Fruit fly (Drosophila melanogaster) whole organism, embryonic: ENCODE results near the gene Wwox.

Source experiments
- Atf-2 ChIP-seq: fragments of 200-800 bp; sonication (Bioruptor generic); optimal IDR thresholded peaks from 2 replicates; lab custom pipeline; 2016; ENCODE audit warnings: missing biosample characterization, missing genetic modification characterization
- BEAF-32 ChIP-seq: fragments of 200-800 bp; sonication (Bioruptor generic); optimal IDR thresholded peaks from 3 replicates; lab custom pipeline; 2017; ENCODE audit warnings: missing biosample characterization, missing genetic modification characterization, mild to moderate bottlenecking, moderate library complexity, missing genetic modification reagents
- CG10147 ChIP-seq: fragments of 200-800 bp; sonication (Bioruptor generic); optimal IDR thresholded peaks from 2 replicates; lab custom pipeline; 2019; ENCODE audit warnings: missing biosample characterization, mild to moderate bottlenecking, missing genetic modification characterization, moderate library complexity
- CG10366 ChIP-seq: fragments of 200-800 bp; sonication (Bioruptor generic); IDR thresholded peaks from 2 replicates; pipeline ENCODE4 v1.3.6; 2022; ENCODE audit warnings: missing biosample characterization, missing genetic modification characterization
- CG10959 ChIP-seq: fragments of 200-800 bp; sonication (Bioruptor generic); IDR thresholded peaks from 2 replicates; pipeline ENCODE4 v1.3.6; 2022; ENCODE audit warnings: missing biosample characterization, missing genetic modification characterization
- CG11723 ChIP-seq: fragments of 200-800 bp; sonication (Bioruptor generic); optimal IDR thresholded peaks from 2 replicates; lab custom pipeline; 2017; ENCODE audit warnings: missing biosample characterization, mild to moderate bottlenecking, missing genetic modification characterization
- CG12071 ChIP-seq: fragments of 200-800 bp; sonication (Bioruptor generic); optimal IDR thresholded peaks from 3 replicates; lab custom pipeline; 2018; ENCODE audit warnings: missing biosample characterization, mild to moderate bottlenecking, missing genetic modification characterization
- CG12219 ChIP-seq: fragments of 200-800 bp; sonication (Bioruptor generic); optimal IDR thresholded peaks from 3 replicates; lab custom pipeline; 2018; ENCODE audit warnings: missing biosample characterization, mild to moderate bottlenecking, missing genetic modification characterization
- CG12299 ChIP-seq: fragments of 200-800 bp; sonication (Bioruptor generic); optimal IDR thresholded peaks from 2 replicates; lab custom pipeline; 2018; ENCODE audit warnings: missing biosample characterization, mild to moderate bottlenecking, missing genetic modification characterization
- CG14014 ChIP-seq: fragments of 200-800 bp; sonication (Bioruptor generic); IDR thresholded peaks from 2 replicates; pipeline ENCODE4 v1.3.6; 2022; ENCODE audit warnings: missing biosample characterization, missing genetic modification characterization
- CG14710 ChIP-seq: fragments of 200-800 bp; sonication (Bioruptor generic); optimal IDR thresholded peaks from 3 replicates; lab custom pipeline; 2019; ENCODE audit warnings: missing biosample characterization, mild to moderate bottlenecking, missing genetic modification characterization, moderate library complexity
- CG15601 ChIP-seq: fragments of 200-800 bp; sonication (Bioruptor generic); optimal IDR thresholded peaks from 3 replicates; lab custom pipeline; 2019; ENCODE audit warnings: missing biosample characterization, mild to moderate bottlenecking, missing genetic modification characterization, moderate library complexity
- CG1647 ChIP-seq: fragments of 200-800 bp; sonication (Bioruptor generic); optimal IDR thresholded peaks from 3 replicates; lab custom pipeline; 2016; ENCODE audit warnings: missing biosample characterization, missing genetic modification characterization
- CG17912 ChIP-seq: fragments of 200-800 bp; sonication (Bioruptor generic); optimal IDR thresholded peaks from 2 replicates; lab custom pipeline; 2018; ENCODE audit warnings: missing biosample characterization, mild to moderate bottlenecking, missing genetic modification characterization
- CG32532 ChIP-seq: fragments of 200-800 bp; sonication (Bioruptor generic); IDR thresholded peaks from 2 replicates; pipeline ENCODE4 v1.3.6; 2022; ENCODE audit warnings: missing biosample characterization, missing genetic modification characterization
- CG3281 ChIP-seq: fragments of 200-800 bp; sonication (Bioruptor generic); optimal IDR thresholded peaks from 3 replicates; lab custom pipeline; 2017; ENCODE audit warnings: missing biosample characterization, mild to moderate bottlenecking, missing genetic modification characterization
- CG34422 ChIP-seq: fragments of 200-800 bp; sonication (Bioruptor generic); IDR thresholded peaks from 3 replicates; pipeline ENCODE4 v1.3.6; 2022; ENCODE audit warnings: missing biosample characterization, missing genetic modification characterization
- CG3847 ChIP-seq: fragments of 200-800 bp; sonication (Bioruptor generic); IDR thresholded peaks from 2 replicates; pipeline ENCODE4 v1.3.6; 2022; ENCODE audit warnings: missing biosample characterization, missing genetic modification characterization
- CG43689 ChIP-seq: fragments of 200-800 bp; sonication (Bioruptor generic); IDR thresholded peaks from 2 replicates; pipeline ENCODE4 v1.3.6; 2022; ENCODE audit warnings: missing biosample characterization, missing genetic modification characterization
- CG8924 ChIP-seq: fragments of 200-800 bp; optimal IDR thresholded peaks from 3 replicates; lab custom pipeline; 2019; ENCODE audit warnings: missing biosample characterization, mild to moderate bottlenecking, missing genetic modification characterization, moderate library complexity
- CG9932 ChIP-seq: fragments of 200-800 bp; sonication (Bioruptor generic); IDR thresholded peaks from 2 replicates; pipeline ENCODE4 v1.3.6; 2022; ENCODE audit warnings: missing biosample characterization, missing genetic modification characterization
- CoRest ChIP-seq: fragments of 200-800 bp; sonication (Bioruptor generic); optimal IDR thresholded peaks from 3 replicates; lab custom pipeline; 2018; ENCODE audit warnings: missing biosample characterization, mild to moderate bottlenecking, missing genetic modification characterization, moderate library complexity
- Dad ChIP-seq: fragments of 200-800 bp; sonication (Bioruptor generic); optimal IDR thresholded peaks from 3 replicates; lab custom pipeline; 2016; ENCODE audit warnings: missing biosample characterization, missing genetic modification characterization
- Dll ChIP-seq: fragments of 200-800 bp; sonication (Bioruptor generic); IDR thresholded peaks from 4 replicates; pipeline ENCODE4 v1.3.6; 2022; ENCODE audit warnings: missing biosample characterization, missing genetic modification characterization; ENCODE audit not compliant: partially characterized antibody
- ERR ChIP-seq: fragments of 200-800 bp; sonication (Bioruptor generic); optimal IDR thresholded peaks from 2 replicates; lab custom pipeline; 2016; ENCODE audit warnings: missing biosample characterization, missing genetic modification characterization
- GATAe ChIP-seq: fragments of 200-800 bp; sonication (Bioruptor generic); conservative IDR thresholded peaks from 2 replicates; pipeline ENCODE4 v1.3.6; 2022; ENCODE audit warnings: missing biosample characterization, missing genetic modification characterization
- Hmr ChIP-seq: fragments of 200-800 bp; sonication (Bioruptor generic); optimal IDR thresholded peaks from 3 replicates; lab custom pipeline; 2017; ENCODE audit warnings: mild to moderate bottlenecking, missing biosample characterization, missing genetic modification reagents, missing genetic modification characterization
- Med ChIP-seq: fragments of 200-800 bp; sonication (Bioruptor generic); peaks from one replicate; lab custom pipeline; 2016; ENCODE audit warnings: missing biosample characterization, missing genetic modification characterization, mild to moderate bottlenecking, inconsistent platforms, moderate library complexity
- Meics ChIP-seq: fragments of 200-800 bp; sonication (Bioruptor generic); optimal IDR thresholded peaks from 2 replicates; lab custom pipeline; 2017; ENCODE audit warnings: missing biosample characterization, mild to moderate bottlenecking, missing genetic modification characterization
- NfI ChIP-seq: fragments of 200-800 bp; sonication (Bioruptor generic); optimal IDR thresholded peaks from 3 replicates; lab custom pipeline; 2018; ENCODE audit warnings: missing biosample characterization, mild to moderate bottlenecking, missing genetic modification characterization, moderate library complexity
- Poxn ChIP-seq: fragments of 200-800 bp; sonication (Bioruptor generic); IDR thresholded peaks from 2 replicates; pipeline ENCODE4 v1.3.6; 2022; ENCODE audit warnings: missing biosample characterization, missing genetic modification characterization
- Rfx ChIP-seq: fragments of 200-800 bp; sonication (Bioruptor generic); IDR thresholded peaks from 2 replicates; pipeline ENCODE4 v1.3.6; 2022; ENCODE audit warnings: missing biosample characterization, missing genetic modification characterization
- Spps ChIP-seq: fragments of 200-800 bp; sonication (Bioruptor generic); optimal IDR thresholded peaks from 2 replicates; lab custom pipeline; 2018; ENCODE audit warnings: missing biosample characterization, mild to moderate bottlenecking, missing genetic modification characterization
- Xrp1 ChIP-seq: fragments of 200-800 bp; sonication (Bioruptor generic); IDR thresholded peaks from 2 replicates; pipeline ENCODE4 v1.3.6; 2022; ENCODE audit warnings: missing biosample characterization, missing genetic modification characterization
- bcd ChIP-seq: fragments of 200-800 bp; sonication (Bioruptor generic); optimal IDR thresholded peaks from 2 replicates; lab custom pipeline; 2017; ENCODE audit warnings: missing biosample characterization, mild to moderate bottlenecking, missing genetic modification characterization
- chinmo ChIP-seq: fragments of 200-800 bp; sonication (Bioruptor generic); IDR thresholded peaks from 4 replicates; pipeline ENCODE4 v1.3.6; 2022; ENCODE audit warnings: missing biosample characterization, missing genetic modification characterization; ENCODE audit not compliant: partially characterized antibody
- crc ChIP-seq: fragments of 200-800 bp; sonication (Bioruptor generic); optimal IDR thresholded peaks from 2 replicates; lab custom pipeline; 2016; ENCODE audit warnings: missing biosample characterization, missing genetic modification characterization
- dpn ChIP-seq, 2 experiments: fragments of 200-800 bp; sonication (Bioruptor generic); optimal IDR thresholded peaks; 3 replicates each; lab custom pipeline; 2016; ENCODE audit warnings: missing biosample characterization in 2 of 2, missing genetic modification characterization in 2 of 2
- fd96Cb ChIP-seq: fragments of 200-800 bp; sonication (Bioruptor generic); optimal IDR thresholded peaks from 2 replicates; lab custom pipeline; 2018; ENCODE audit warnings: missing biosample characterization, mild to moderate bottlenecking, missing genetic modification characterization, moderate library complexity
- gem ChIP-seq: fragments of 200-800 bp; sonication (Bioruptor generic); optimal IDR thresholded peaks from 2 replicates; lab custom pipeline; 2019; ENCODE audit warnings: missing biosample characterization, mild to moderate bottlenecking, missing genetic modification characterization, moderate library complexity
- h ChIP-seq: fragments of >200 bp; optimal IDR thresholded peaks from 2 replicates; lab custom pipeline; 2017
- kah ChIP-seq: fragments of 200-800 bp; sonication (Bioruptor generic); optimal IDR thresholded peaks from 2 replicates; lab custom pipeline; 2018; ENCODE audit warnings: missing biosample characterization, mild to moderate bottlenecking, missing genetic modification characterization
- lab ChIP-seq: fragments of 200-800 bp; sonication (Bioruptor generic); optimal IDR thresholded peaks from 3 replicates; lab custom pipeline; 2017; ENCODE audit warnings: missing biosample characterization, missing genetic modification characterization, mild to moderate bottlenecking, moderate library complexity, missing genetic modification reagents
- maf-S ChIP-seq: fragments of 200-800 bp; sonication (Bioruptor generic); optimal IDR thresholded peaks from 2 replicates; lab custom pipeline; 2016; ENCODE audit warnings: missing biosample characterization, missing genetic modification characterization
- onecut ChIP-seq: fragments of 200-800 bp; sonication (Bioruptor generic); IDR thresholded peaks from 2 replicates; pipeline ENCODE4 v1.3.6; 2022; ENCODE audit warnings: missing biosample characterization, missing genetic modification characterization
- pnt ChIP-seq: fragments of 200-800 bp; sonication (Bioruptor generic); optimal IDR thresholded peaks from 3 replicates; lab custom pipeline; 2016; ENCODE audit warnings: missing biosample characterization, missing genetic modification characterization
- scrt ChIP-seq: fragments of 200-800 bp; sonication (Bioruptor generic); optimal IDR thresholded peaks from 2 replicates; lab custom pipeline; 2018; ENCODE audit warnings: missing biosample characterization, mild to moderate bottlenecking, missing genetic modification characterization, moderate library complexity
- sd ChIP-seq: fragments of 200-800 bp; sonication (Bioruptor generic); optimal IDR thresholded peaks from 3 replicates; lab custom pipeline; 2018; ENCODE audit warnings: missing biosample characterization, mild to moderate bottlenecking, missing genetic modification characterization, moderate library complexity
- sim ChIP-seq: fragments of 200-800 bp; sonication (Bioruptor generic); IDR thresholded peaks from 2 replicates; pipeline ENCODE4 v1.3.6; 2022; ENCODE audit warnings: missing biosample characterization, missing genetic modification characterization
- sqz ChIP-seq: fragments of 200-800 bp; sonication (Bioruptor generic); optimal IDR thresholded peaks from 3 replicates; lab custom pipeline; 2018; ENCODE audit warnings: missing biosample characterization, mild to moderate bottlenecking, missing genetic modification characterization
- tin ChIP-seq: fragments of 200-800 bp; sonication (Bioruptor generic); optimal IDR thresholded peaks from 3 replicates; lab custom pipeline; 2016; ENCODE audit warnings: missing biosample characterization, missing genetic modification characterization
- tll ChIP-seq, 2 experiments: fragments of 200-800 bp in 1 of 2; fragments of >200 bp in 1 of 2; sonication (Bioruptor generic) in 1 of 2; optimal IDR thresholded peaks; 2 replicates each; lab custom pipeline; 2017 to 2019; ENCODE audit warnings: missing biosample characterization in 2 of 2, missing genetic modification characterization in 2 of 2, mild to moderate bottlenecking in 1 of 2, moderate library complexity in 1 of 2

Gene Wwox

dm6 chr2L:7962881-7963280 lies 41.2 kb downstream of the Wwox start:
- TF ChIP-seq chinmo = no peak
- TF ChIP-seq CG14710 (tag; lab: Kevin White, UChicago) = no peak
- TF ChIP-seq gem (tag; lab: Kevin White, UChicago) = peak; percentile 16
- no peak for TF ChIP-seq CG14014 (GFP tag; lab: Robert Waterston, UW)
- TF ChIP-seq tll (GFP tag; optimal IDR thresholded peaks at IDR 0.05; lab: Kevin White, UChicago) = no peak
- TF ChIP-seq CG1647 (GFP tag; lab: Kevin White, UChicago) = no peak
- TF ChIP-seq ERR (GFP tag; lab: Kevin White, UChicago) = no peak
- no peak for TF ChIP-seq sd (tag; lab: Kevin White, UChicago)
- no peak for TF ChIP-seq CG15601 (tag; lab: Kevin White, UChicago)
- peak; percentile 48 for TF ChIP-seq Meics (GFP tag; lab: Kevin White, UChicago)
- TF ChIP-seq bcd = no peak
- no peak for TF ChIP-seq Hmr (GFP tag; lab: Kevin White, UChicago)
- TF ChIP-seq Dad (GFP tag; lab: Kevin White, UChicago) = no peak
- no peak for TF ChIP-seq CG11723 (GFP tag; lab: Kevin White, UChicago)
- TF ChIP-seq CG10959 (GFP tag; lab: Robert Waterston, UW) = no peak
- no peak for TF ChIP-seq CG43689
- no peak for TF ChIP-seq crc (GFP tag; lab: Kevin White, UChicago)
- TF ChIP-seq CG10366 = no peak
- TF ChIP-seq Poxn (GFP tag; lab: Robert Waterston, UW) = no peak
- no peak for TF ChIP-seq fd96Cb (tag; lab: Kevin White, UChicago)
- no peak for TF ChIP-seq CG34422
- no peak for TF ChIP-seq GATAe (GFP tag; lab: Robert Waterston, UW)
- no peak for TF ChIP-seq h
- 0 out of 2 replicates have a peak, but pooled peaks have one; percentile 24 for TF ChIP-seq CG9932 (GFP tag; lab: Robert Waterston, UW)
- TF ChIP-seq CG8924 (tag; lab: Kevin White, UChicago) = no peak
- TF ChIP-seq dpn (GFP tag; optimal IDR thresholded peaks at IDR 0.05; lab: Kevin White, UChicago) = no peak
- TF ChIP-seq pnt = no peak
- TF ChIP-seq Xrp1 (GFP tag; lab: Robert Waterston, UW) = no peak
- peak; percentile 22; the same call in 1 of the 2 replicates for TF ChIP-seq CG32532 (GFP tag; lab: Robert Waterston, UW)
- no peak for TF ChIP-seq onecut (GFP tag; lab: Robert Waterston, UW)
- no peak for TF ChIP-seq lab (GFP tag; lab: Kevin White, UChicago)
- TF ChIP-seq CG3847 (GFP tag; lab: Robert Waterston, UW) = peak; percentile 33; the same call in 1 of the 2 replicates
- TF ChIP-seq CG3281 (GFP tag; lab: Kevin White, UChicago) = peak; percentile 1
- no peak for TF ChIP-seq BEAF-32 (GFP tag; lab: Kevin White, UChicago)
- no peak for TF ChIP-seq Dll (GFP tag; lab: Robert Waterston, UW)
- TF ChIP-seq Rfx (GFP tag; lab: Robert Waterston, UW) = peak; percentile 36; the same call in 1 of the 2 replicates
- no peak for TF ChIP-seq CG12219 (GFP tag; lab: Kevin White, UChicago)
- TF ChIP-seq NfI (GFP tag; lab: Kevin White, UChicago) = peak; percentile 5
- TF ChIP-seq CoRest (tag; lab: Kevin White, UChicago) = no peak
- no peak for TF ChIP-seq tin (GFP tag; lab: Kevin White, UChicago)
- TF ChIP-seq Atf-2 = no peak
- no peak for TF ChIP-seq CG12299 (tag; lab: Kevin White, UChicago)
- no peak for TF ChIP-seq sqz (GFP tag; lab: Kevin White, UChicago)
- TF ChIP-seq scrt = peak; percentile 2
- no peak for TF ChIP-seq Med
- TF ChIP-seq sim (GFP tag; lab: Robert Waterston, UW) = no peak
- TF ChIP-seq maf-S (GFP tag; lab: Kevin White, UChicago) = no peak
- no peak for TF ChIP-seq CG12071 (GFP tag; lab: Kevin White, UChicago)
- TF ChIP-seq CG10147 (GFP tag; lab: Kevin White, UChicago) = peak; percentile 4
- no peak for TF ChIP-seq kah (GFP tag; lab: Kevin White, UChicago)
- no peak for TF ChIP-seq CG17912 (GFP tag; lab: Kevin White, UChicago)
- TF ChIP-seq Spps = no peak
